Worm (Caenorhabditis elegans): ENCODE data around the gene C31E10.6.

The C31E10.6 gene

DNA sequence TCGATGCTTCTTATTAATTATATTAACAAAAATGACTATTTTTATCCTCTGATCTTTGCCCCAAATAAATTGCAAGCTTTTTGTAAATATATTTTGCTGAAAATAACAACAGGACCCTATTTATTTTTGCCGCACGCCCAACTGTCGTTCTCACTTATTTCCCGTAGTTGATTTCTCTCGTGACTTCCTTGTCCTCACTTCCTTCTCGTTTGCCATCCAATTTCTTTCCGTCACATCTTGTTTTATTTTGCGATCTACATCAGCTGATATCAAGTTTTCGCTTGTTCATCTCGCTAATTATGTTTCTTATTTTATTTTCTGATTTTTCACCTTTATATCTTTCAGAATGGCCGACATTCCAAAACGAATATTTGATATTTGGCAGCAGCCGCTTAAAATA is 20.8 kb upstream of the C31E10.6 start, which contains the start of gene F48F7.5:
Gene F48F7.5 (plus strand): TSS at position 340 of the 400 bp plus-strand sequence.
- no peak for TF ChIP-seq ztf-11 (tag; optimal IDR thresholded peaks at IDR 0.05)
- peak; percentile 29 for TF ChIP-seq tbx-2 (tag; optimal IDR thresholded peaks at IDR 0.05)
- no peak for TF ChIP-seq lin-15B (tag; optimal IDR thresholded peaks at IDR 0.05)
- TF ChIP-seq egl-27 (tag; optimal IDR thresholded peaks at IDR 0.05): peak; percentile 4
- TF ChIP-seq egl-5 (tag; optimal IDR thresholded peaks at IDR 0.05): peak; percentile 52
- peak; percentile 74 for TF ChIP-seq nhr-23 (tag; optimal IDR thresholded peaks at IDR 0.05)
- peak; percentile 50 for TF ChIP-seq nhr-25 (tag; optimal IDR thresholded peaks at IDR 0.05)
- TF ChIP-seq ZK546.5 (tag; optimal IDR thresholded peaks at IDR 0.05): no peak
- TF ChIP-seq unc-62 (GFP tag; optimal IDR thresholded peaks at IDR 0.05): peak; percentile 0
- TF ChIP-seq nhr-43 (tag; optimal IDR thresholded peaks at IDR 0.05; ENCODE audit: poor library complexity, severe bottlenecking): peak; percentile 70
- peak; percentile 38 for TF ChIP-seq snpc-4 (tag; optimal IDR thresholded peaks at IDR 0.05)
- no peak for TF ChIP-seq R02D3.7 (tag; optimal IDR thresholded peaks at IDR 0.05)
- peak; percentile 22 for TF ChIP-seq ama-1 (optimal IDR thresholded peaks at IDR 0.05)
- peak; percentile 41 for TF ChIP-seq nfya-1 (tag; optimal IDR thresholded peaks at IDR 0.05; ENCODE audit: insufficient read depth)
- peak; percentile 41 for TF ChIP-seq lin-39 (tag; optimal IDR thresholded peaks at IDR 0.05)
- peak; percentile 73 for TF ChIP-seq elt-1 (tag; optimal IDR thresholded peaks at IDR 0.05)

DNA sequence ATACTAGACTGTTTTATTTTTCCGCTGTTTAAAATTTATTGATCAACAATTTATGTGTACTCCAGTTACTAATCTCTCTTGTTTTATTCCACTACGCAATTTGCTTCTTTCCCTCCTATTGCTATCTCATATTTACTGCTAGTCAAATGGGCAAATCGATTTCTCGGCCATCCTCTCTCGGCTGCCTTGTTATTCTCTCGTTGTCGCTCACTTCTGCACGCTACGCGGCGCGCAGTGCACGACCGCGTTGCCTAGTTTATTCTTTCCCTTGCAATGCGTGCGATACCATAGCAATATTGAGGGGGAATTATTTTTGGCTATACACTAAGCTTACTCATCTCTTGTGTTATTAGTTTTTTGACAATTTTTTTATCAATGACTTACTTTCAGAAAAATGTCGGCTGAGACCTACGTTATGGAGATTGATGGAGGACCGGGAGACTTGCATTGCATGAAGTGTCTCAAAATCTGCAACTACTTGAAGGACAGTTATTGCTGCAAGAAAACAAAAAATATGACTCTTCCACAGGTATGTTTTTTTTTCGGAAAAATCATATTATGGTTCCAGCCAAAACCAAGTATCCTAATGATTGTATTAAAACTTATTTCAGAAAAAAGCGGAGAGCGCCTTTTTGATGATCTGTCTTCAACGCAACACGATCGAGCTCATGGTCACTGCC is 18.6 kb upstream of the C31E10.6 start, which contains the start of gene F48F7.6:
Gene F48F7.6 (plus strand): TSS at position 391 of the 680 bp plus-strand sequence.
- TF ChIP-seq lin-39 (tag; optimal IDR thresholded peaks at IDR 0.05): peak; percentile 92
- TF ChIP-seq elt-1 (tag; optimal IDR thresholded peaks at IDR 0.05): no peak
- no peak for TF ChIP-seq lsy-12 (tag; optimal IDR thresholded peaks at IDR 0.05)
- peak; percentile 10 for TF ChIP-seq tbx-2 (tag; optimal IDR thresholded peaks at IDR 0.05)
- no peak for TF ChIP-seq eor-1 (tag; optimal IDR thresholded peaks at IDR 0.05)
- peak; percentile 69 for TF ChIP-seq nfya-1 (tag; optimal IDR thresholded peaks at IDR 0.05; ENCODE audit: insufficient read depth)
- TF ChIP-seq snpc-4 (tag; optimal IDR thresholded peaks at IDR 0.05): peak; percentile 15
- TF ChIP-seq hmg-11 (tag; optimal IDR thresholded peaks at IDR 0.05): peak; percentile 57
- peak; percentile 73 for TF ChIP-seq egl-5 (tag; optimal IDR thresholded peaks at IDR 0.05)
- TF ChIP-seq jun-1 (tag; optimal IDR thresholded peaks at IDR 0.05): no peak
- no peak for TF ChIP-seq nhr-25 (tag; optimal IDR thresholded peaks at IDR 0.05)
- no peak for TF ChIP-seq ceh-82 (tag; optimal IDR thresholded peaks at IDR 0.05)
- TF ChIP-seq mml-1 (tag; optimal IDR thresholded peaks at IDR 0.05): no peak
- TF ChIP-seq ama-1 (optimal IDR thresholded peaks at IDR 0.05): no peak
- TF ChIP-seq ceh-28 (tag; optimal IDR thresholded peaks at IDR 0.05): peak; percentile 29
- TF ChIP-seq pha-4 (tag; optimal IDR thresholded peaks at IDR 0.05): peak; percentile 64
- peak; percentile 51 for TF ChIP-seq lin-15B (tag; optimal IDR thresholded peaks at IDR 0.05)
- TF ChIP-seq egl-27 (tag; optimal IDR thresholded peaks at IDR 0.05): no peak
- peak; percentile 17 for TF ChIP-seq elt-2 (tag; optimal IDR thresholded peaks at IDR 0.05)
- TF ChIP-seq nhr-12 (tag; optimal IDR thresholded peaks at IDR 0.05): no peak

DNA sequence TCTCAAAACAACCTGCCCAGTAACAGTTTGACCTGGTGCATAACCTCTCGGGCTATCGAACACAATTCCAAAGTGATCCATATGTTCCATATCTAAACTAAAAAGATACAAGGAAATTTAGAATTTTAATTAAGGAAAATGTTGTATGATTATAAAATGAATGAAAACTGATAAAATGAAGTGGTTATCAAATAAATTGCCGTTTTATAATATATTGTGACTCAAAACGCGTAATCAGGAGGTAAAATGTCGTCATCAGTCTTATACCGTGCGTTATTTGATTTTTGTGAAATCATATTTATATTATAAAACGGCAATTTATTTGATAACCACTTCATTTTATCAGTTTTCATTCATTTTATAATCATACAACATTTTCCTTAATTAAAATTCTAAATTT is 15.7 kb upstream of the C31E10.6 start, which contains the start of gene arrd-24:
Gene arrd-24 (minus strand): TSS at position 101 of the 400 bp plus-strand sequence.
- TF ChIP-seq elt-2 (tag; optimal IDR thresholded peaks at IDR 0.05): peak; percentile 64

DNA sequence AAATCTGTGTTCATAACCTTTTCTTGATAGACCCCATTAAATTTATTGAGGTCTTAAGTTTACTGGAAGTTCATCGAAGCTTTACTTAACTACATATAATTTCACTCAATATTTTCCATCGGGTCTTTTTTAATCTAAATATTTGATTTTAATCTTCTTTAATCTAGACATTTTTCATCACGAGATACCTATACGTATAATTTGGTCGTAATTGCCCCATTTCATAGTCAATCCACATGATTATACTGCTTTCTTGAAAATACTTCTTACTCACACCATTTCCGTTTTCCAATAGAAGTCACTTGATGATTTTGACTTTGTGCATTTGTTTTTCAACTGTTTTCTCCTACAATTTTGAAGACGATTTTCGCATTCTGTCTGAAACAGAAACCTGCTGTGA is 9.8 kb upstream of the C31E10.6 start, which contains the start of gene irld-24:
Gene irld-24 (plus strand): TSS at position 301 of the 400 bp plus-strand sequence.
- TF ChIP-seq nhr-237 (tag; optimal IDR thresholded peaks at IDR 0.05) (no peak), nhr-25 (tag; optimal IDR thresholded peaks at IDR 0.05) (no peak), mml-1 (tag; optimal IDR thresholded peaks at IDR 0.05) (no peak), unc-39 (tag; optimal IDR thresholded peaks at IDR 0.05) (no peak), fos-1 (tag; optimal IDR thresholded peaks at IDR 0.05) (no peak), lin-39 (tag; optimal IDR thresholded peaks at IDR 0.05) (no peak), mdl-1 (tag; optimal IDR thresholded peaks at IDR 0.05) (no peak), elt-1 (tag; optimal IDR thresholded peaks at IDR 0.05) (no peak), ama-1 (optimal IDR thresholded peaks at IDR 0.05) (no peak), lsy-12 (tag; optimal IDR thresholded peaks at IDR 0.05) (no peak), ceh-28 (tag; optimal IDR thresholded peaks at IDR 0.05) (no peak)

DNA sequence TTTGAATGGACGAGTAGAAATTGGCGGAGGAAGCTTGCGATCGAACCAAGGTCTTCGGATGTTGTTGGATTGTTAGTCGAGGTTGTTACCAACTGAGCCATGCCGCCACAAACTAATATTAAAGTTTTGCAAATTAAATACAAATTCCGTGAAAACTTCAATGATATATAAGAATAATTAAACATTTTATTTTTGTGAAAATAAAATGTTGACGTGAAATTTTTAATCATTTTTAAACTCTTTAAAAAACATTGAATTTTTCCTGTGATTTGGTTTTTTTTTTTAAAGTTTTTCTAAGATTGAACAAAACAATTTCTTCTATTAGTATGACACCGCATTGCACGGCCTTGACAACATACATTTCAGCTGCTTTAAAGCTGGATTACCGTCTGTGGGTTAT is 5.5 kb upstream of the C31E10.6 start, which contains the start of gene C31E10.11:
Gene C31E10.11 (minus strand): TSS at position 101 of the 400 bp plus-strand sequence.
- TF ChIP-seq ceh-16 (tag; optimal IDR thresholded peaks at IDR 0.05): no peak
- TF ChIP-seq snpc-4 (tag; optimal IDR thresholded peaks at IDR 0.05): no peak

Measured in whole organism, L3 larva.